Worm (Caenorhabditis elegans) whole organism, L4 larva: Measurements from ENCODE around the gene nep-17.

ENCODE experiments used
- Y48G9A.11 ChIP-seq: fragments of 200-800 bp; sonication (Bioruptor generic); IDR thresholded peaks from 2 replicates; pipeline ENCODE4 v1.3.6; 2022; ENCODE audit warnings: missing genetic modification reagents, missing genetic modification characterization, missing compliant biosample characterization
- Y5F2A.4 ChIP-seq: fragments of 200-800 bp; sonication (Bioruptor generic); optimal IDR thresholded peaks from 2 replicates; lab custom pipeline; 2018; ENCODE audit warnings: mild to moderate bottlenecking, missing genetic modification characterization, missing compliant biosample characterization
- ama-1 ChIP-seq: fragments of 150-350 bp; optimal IDR thresholded peaks from 2 replicates; lab custom pipeline; 2014; ENCODE audit warnings: inconsistent platforms, mixed read lengths
- ceh-20 ChIP-seq: fragments of 200-800 bp; sonication (Bioruptor generic); IDR thresholded peaks from 2 replicates; pipeline ENCODE4 v1.3.6; 2022; ENCODE audit warnings: missing genetic modification reagents, missing genetic modification characterization, missing compliant biosample characterization
- ceh-62 ChIP-seq: sonication (generic microtip); optimal IDR thresholded peaks from 2 replicates; lab custom pipeline; 2017; ENCODE audit warnings: missing biosample characterization, missing genetic modification characterization
- ces-1 ChIP-seq: fragments of 150-350 bp; sonication (generic microtip); optimal IDR thresholded peaks from 4 replicates; lab custom pipeline; 2014; ENCODE audit warnings: missing biosample characterization, missing genetic modification reagents, missing genetic modification characterization
- daf-16 ChIP-seq, 3 experiments: sonication (generic microtip); optimal IDR thresholded peaks; 2 replicates each; lab custom pipeline; 2016 to 2017; ENCODE audit warnings: missing genetic modification characterization in 3 of 3, missing genetic modification reagents in 3 of 3, mild to moderate bottlenecking in 2 of 3, missing compliant biosample characterization in 2 of 3, missing biosample characterization in 1 of 3, moderate library complexity in 1 of 3
- dpl-1 ChIP-seq: fragments of 150-350 bp; optimal IDR thresholded peaks from 2 replicates; lab custom pipeline; 2014; ENCODE audit warnings: missing biosample characterization, missing genetic modification reagents, missing genetic modification characterization
- dve-1 ChIP-seq: sonication (generic microtip); optimal IDR thresholded peaks from 2 replicates; lab custom pipeline; 2017; ENCODE audit warnings: antibody characterized with exemption, mild to moderate bottlenecking, missing genetic modification characterization, missing compliant biosample characterization; ENCODE audit not compliant: insufficient read depth
- egl-43 ChIP-seq: fragments of 200-800 bp; sonication (Bioruptor generic); IDR thresholded peaks from 2 replicates; pipeline ENCODE4 v1.3.6; 2022; ENCODE audit warnings: missing genetic modification reagents, missing genetic modification characterization, missing compliant biosample characterization
- fkh-10 ChIP-seq: fragments of 150-350 bp; optimal IDR thresholded peaks from 2 replicates; lab custom pipeline; 2014; ENCODE audit warnings: missing biosample characterization, missing genetic modification reagents, missing genetic modification characterization
- hlh-11 ChIP-seq: fragments of 200-800 bp; sonication (Bioruptor generic); optimal IDR thresholded peaks from 2 replicates; lab custom pipeline; 2018; ENCODE audit warnings: mild to moderate bottlenecking, missing genetic modification characterization, missing compliant biosample characterization
- hlh-30 ChIP-seq: sonication (generic microtip); optimal IDR thresholded peaks from 2 replicates; lab custom pipeline; 2017; ENCODE audit warnings: antibody characterized with exemption, mild to moderate bottlenecking, missing genetic modification characterization, missing compliant biosample characterization; ENCODE audit not compliant: insufficient read depth
- lin-13 ChIP-seq: fragments of 150-350 bp; optimal IDR thresholded peaks from 2 replicates; lab custom pipeline; 2014; ENCODE audit warnings: missing biosample characterization, missing genetic modification reagents, missing genetic modification characterization
- lin-38 ChIP-seq: fragments of 200-800 bp; sonication (Bioruptor generic); IDR thresholded peaks from 2 replicates; pipeline ENCODE4 v1.3.6; 2022; ENCODE audit warnings: missing genetic modification reagents, missing genetic modification characterization, missing compliant biosample characterization
- lsy-2 ChIP-seq, 2 experiments: fragments of 150-350 bp in 1 of 2; sonication (generic microtip) in 1 of 2; optimal IDR thresholded peaks; 2 replicates each; lab custom pipeline; 2014 to 2017; ENCODE audit warnings: missing biosample characterization in 2 of 2, missing genetic modification characterization in 2 of 2
- mep-1 ChIP-seq: fragments of 150-350 bp; sonication (generic microtip); optimal IDR thresholded peaks from 3 replicates; lab custom pipeline; 2014; ENCODE audit warnings: missing biosample characterization, missing genetic modification characterization
- mes-2 ChIP-seq: sonication (generic microtip); optimal IDR thresholded peaks from 2 replicates; lab custom pipeline; 2016; ENCODE audit warnings: missing genotype, mild to moderate bottlenecking, missing genetic modification characterization, missing compliant biosample characterization; ENCODE audit not compliant: poor library complexity, severe bottlenecking
- nhr-10 ChIP-seq: fragments of 150-350 bp; optimal IDR thresholded peaks from 2 replicates; lab custom pipeline; 2014; ENCODE audit warnings: missing biosample characterization, missing genetic modification characterization
- nhr-28 ChIP-seq: fragments of 150-350 bp; optimal IDR thresholded peaks from 2 replicates; lab custom pipeline; 2014; ENCODE audit warnings: missing biosample characterization, missing genetic modification characterization
- nhr-41 ChIP-seq: fragments of 200-800 bp; sonication (Bioruptor generic); IDR thresholded peaks from 2 replicates; pipeline ENCODE4 v1.3.6; 2022; ENCODE audit warnings: missing genetic modification reagents, missing genetic modification characterization, missing compliant biosample characterization
- nhr-42 ChIP-seq: fragments of 200-800 bp; sonication (Bioruptor generic); IDR thresholded peaks from 2 replicates; pipeline ENCODE4 v1.3.6; 2022; ENCODE audit warnings: missing genetic modification characterization, missing compliant biosample characterization
- nhr-77 ChIP-seq: fragments of 150-350 bp; optimal IDR thresholded peaks from 2 replicates; lab custom pipeline; 2014; ENCODE audit warnings: missing biosample characterization, missing genetic modification characterization
- pha-4 ChIP-seq, 2 experiments: fragments of 150-350 bp in 1 of 2; fragments of 200-800 bp in 1 of 2; sonication (Bioruptor generic) in 1 of 2; IDR thresholded peaks in 1 of 2; optimal IDR thresholded peaks in 1 of 2; 2 replicates each; pipeline versions ENCODE4 v1.3.6 to Lab custom; 2014 to 2022; ENCODE audit warnings: missing genetic modification characterization in 2 of 2, missing genetic modification reagents in 2 of 2, missing biosample characterization in 1 of 2, missing compliant biosample characterization in 1 of 2
- php-3 ChIP-seq: fragments of 200-800 bp; sonication (Bioruptor generic); IDR thresholded peaks from 2 replicates; pipeline ENCODE4 v1.3.6; 2022; ENCODE audit warnings: missing genetic modification reagents, missing genetic modification characterization, missing compliant biosample characterization
- rbr-2 ChIP-seq: sonication (generic microtip); optimal IDR thresholded peaks from 2 replicates; lab custom pipeline; 2016; ENCODE audit warnings: missing genotype, missing genetic modification characterization, missing compliant biosample characterization
- sdz-12 ChIP-seq: fragments of 200-800 bp; sonication (Bioruptor generic); optimal IDR thresholded peaks from 2 replicates; lab custom pipeline; 2018; ENCODE audit warnings: mild to moderate bottlenecking, missing genetic modification characterization, missing compliant biosample characterization
- set-16 ChIP-seq: fragments of 200-800 bp; sonication (Bioruptor generic); IDR thresholded peaks from 2 replicates; pipeline ENCODE4 v1.3.6; 2022; ENCODE audit warnings: missing genetic modification reagents, missing genetic modification characterization, missing compliant biosample characterization
- snpc-1.2 ChIP-seq: fragments of 200-800 bp; sonication (Bioruptor generic); IDR thresholded peaks from 2 replicates; pipeline ENCODE4 v1.3.6; 2022; ENCODE audit warnings: missing genetic modification reagents, missing genetic modification characterization, missing compliant biosample characterization
- snpc-4 ChIP-seq: fragments of 150-350 bp; optimal IDR thresholded peaks from 2 replicates; lab custom pipeline; 2014; ENCODE audit warnings: missing biosample characterization, missing genetic modification characterization
- spr-1 ChIP-seq: sonication (generic microtip); optimal IDR thresholded peaks from 2 replicates; lab custom pipeline; 2016; ENCODE audit warnings: mild to moderate bottlenecking, missing genetic modification characterization, missing compliant biosample characterization
- unc-62 ChIP-seq, 3 experiments: fragments of 150-350 bp in 1 of 3; sonication (generic microtip); optimal IDR thresholded peaks in 2 of 3; peaks in 1 of 3; 1 replicate in 1 of 3; 2 replicates in 2 of 3; lab custom pipeline; 2014 to 2017; ENCODE audit warnings: missing biosample characterization in 3 of 3, missing genetic modification characterization in 3 of 3, missing genetic modification reagents in 3 of 3, missing genotype in 1 of 3
- zip-11 ChIP-seq: fragments of 200-800 bp; sonication (Bioruptor generic); IDR thresholded peaks from 2 replicates; pipeline ENCODE4 v1.3.6; 2022; ENCODE audit warnings: missing genetic modification characterization, missing compliant biosample characterization
- ztf-7 ChIP-seq: fragments of 150-350 bp; optimal IDR thresholded peaks from 2 replicates; lab custom pipeline; 2014; ENCODE audit warnings: missing biosample characterization, missing genetic modification characterization

Gene nep-17

ce11 chrII:13489896-13490295 is 17.7 kb upstream of the nep-17 start (continued):
- TF ChIP-seq snpc-4 (tag; lab: Kevin White, UChicago) (no peak), ceh-62 (tag; lab: Kevin White, UChicago) (no peak)
- TF ChIP-seq, all 104 proteins: peak for 3

- TF ChIP-seq nhr-10 (tag; lab: Kevin White, UChicago) (no peak), nhr-42 (GFP tag; lab: Robert Waterston, UW) (peak; percentile 60; the same call in 1 of the 2 replicates), fkh-10 (GFP tag; lab: Kevin White, UChicago) (no peak), Y5F2A.4 (GFP tag; lab: Kevin White, UChicago) (peak; percentile 33), unc-62 (GFP tag; optimal IDR thresholded peaks at IDR 0.05 in 1 of 2; lab: Kevin White, UChicago) (peak in 1 of 2 experiments; percentile 57), unc-62 (tag; optimal IDR thresholded peaks at IDR 0.05; lab: Kevin White, UChicago) (no peak), ama-1 (lab: Kevin White, UChicago) (peak; percentile 64), lin-38 (GFP tag; lab: Robert Waterston, UW) (peak; percentile 32)
Observed at ce11 chrII:13491254-13491889, 16.2 kb upstream of the nep-17 start, which contains the start of gene alh-7. alh-7 (minus strand) TSS chrII:13491786.

- no peak for TF ChIP-seq hlh-11 (tag; lab: Kevin White, UChicago)
- peak; percentile 30; the same call in 1 of the 2 replicates for TF ChIP-seq lin-38 (GFP tag; lab: Robert Waterston, UW)
Observed at ce11 chrII:13492948-13493347, 14.7 kb upstream of the nep-17 start, which contains the start of gene F45H10.2. F45H10.2 (minus strand) TSS chrII:13493048.

- no peak for TF ChIP-seq ceh-20 (GFP tag; lab: Robert Waterston, UW)
- TF ChIP-seq set-16 (GFP tag; lab: Robert Waterston, UW) = peak; percentile 88
Observed at ce11 chrII:13494175-13494650, 13.4 kb upstream of the nep-17 start, which contains the start of gene ndua-7. ndua-7 (minus strand) TSS chrII:13494600.

- peak; percentile 20; the same call in 1 of the 2 replicates for TF ChIP-seq pha-4 (GFP tag; IDR thresholded peaks at IDR 0.05; lab: Robert Waterston, UW)
- TF ChIP-seq pha-4 (tag; optimal IDR thresholded peaks at IDR 0.05; lab: Kevin White, UChicago) = peak; percentile 49
- peak; percentile 51 for TF ChIP-seq lin-38 (GFP tag; lab: Robert Waterston, UW)
- TF ChIP-seq sdz-12 (GFP tag; lab: Kevin White, UChicago) = no peak
- TF ChIP-seq daf-16 (GFP tag; optimal IDR thresholded peaks at IDR 0.05; lab: Kevin White, UChicago) = no peak
- peak; percentile 83 for TF ChIP-seq daf-16 (tag; optimal IDR thresholded peaks at IDR 0.05; lab: Kevin White, UChicago)
- TF ChIP-seq ces-1 (GFP tag; lab: Kevin White, UChicago) = no peak
- TF ChIP-seq lsy-2 (tag; optimal IDR thresholded peaks at IDR 0.05; lab: Kevin White, UChicago) = peak in 1 of 2 experiments; percentile 72
- no peak for TF ChIP-seq egl-43 (GFP tag; lab: Robert Waterston, UW)
- TF ChIP-seq nhr-28 (tag; lab: Kevin White, UChicago) = peak; percentile 26
- peak; percentile 34 for TF ChIP-seq dpl-1 (GFP tag; lab: Kevin White, UChicago)
- no peak for TF ChIP-seq spr-1 (tag; lab: Kevin White, UChicago)
- TF ChIP-seq ceh-20 (GFP tag; lab: Robert Waterston, UW) = 0 out of 2 replicates have a peak, but pooled peaks have one; percentile 10
- peak; percentile 46 for TF ChIP-seq nhr-77 (tag; lab: Kevin White, UChicago)
- TF ChIP-seq nhr-41 (GFP tag; lab: Robert Waterston, UW) = no peak
- TF ChIP-seq Y48G9A.11 = no peak
- TF ChIP-seq mes-2 (tag; lab: Kevin White, UChicago) = peak; percentile 71
- peak; percentile 22 for TF ChIP-seq mep-1 (tag; lab: Kevin White, UChicago)
- TF ChIP-seq snpc-1.2 (GFP tag; lab: Robert Waterston, UW) = no peak
- no peak for TF ChIP-seq zip-11
- peak; percentile 62 for TF ChIP-seq dve-1 (tag; lab: Kevin White, UChicago)
- peak; percentile 17 for TF ChIP-seq ztf-7 (tag; lab: Kevin White, UChicago)
- TF ChIP-seq rbr-2 (tag; lab: Kevin White, UChicago) = peak; percentile 29
- TF ChIP-seq php-3 = peak; percentile 14; the same call in 1 of the 2 replicates
- no peak for TF ChIP-seq lin-13 (GFP tag; lab: Kevin White, UChicago)
- TF ChIP-seq hlh-30 = peak; percentile 22
Observed at ce11 chrII:13494762-13495161, 12.9 kb upstream of the nep-17 start.
